Fruit fly (Drosophila melanogaster) whole organism, embryonic: ENCODE data around the gene CG5359.

ENCODE experiments used
- Atf-2 ChIP-seq: fragments of 200-800 bp; sonication (Bioruptor generic); optimal IDR thresholded peaks from 2 replicates; lab custom pipeline; 2016; ENCODE audit warnings: missing biosample characterization, missing genetic modification characterization
- B-H1 ChIP-seq: fragments of 200-800 bp; sonication (Bioruptor generic); IDR thresholded peaks from 3 replicates; pipeline ENCODE4 v1.3.6; 2022; ENCODE audit warnings: missing biosample characterization, missing genetic modification characterization
- BEAF-32 ChIP-seq: fragments of 200-800 bp; sonication (Bioruptor generic); optimal IDR thresholded peaks from 3 replicates; lab custom pipeline; 2017; ENCODE audit warnings: missing biosample characterization, missing genetic modification characterization, mild to moderate bottlenecking, moderate library complexity, missing genetic modification reagents
- Bgb ChIP-seq: fragments of 200-800 bp; sonication (Bioruptor generic); IDR thresholded peaks from 2 replicates; pipeline ENCODE4 v1.3.6; 2022; ENCODE audit warnings: missing biosample characterization, missing genetic modification characterization; ENCODE audit not compliant: partially characterized antibody
- CG10267 ChIP-seq: fragments of 200-800 bp; sonication (Bioruptor generic); optimal IDR thresholded peaks from 2 replicates; lab custom pipeline; 2018; ENCODE audit warnings: missing biosample characterization, mild to moderate bottlenecking, missing genetic modification characterization, moderate library complexity
- CG10462 ChIP-seq: fragments of 200-800 bp; sonication (Bioruptor generic); optimal IDR thresholded peaks from 2 replicates; lab custom pipeline; 2016; ENCODE audit warnings: missing biosample characterization, missing genetic modification characterization
- CG10979 ChIP-seq: fragments of 200-800 bp; sonication (Bioruptor generic); optimal IDR thresholded peaks from 2 replicates; lab custom pipeline; 2018; ENCODE audit warnings: missing biosample characterization, mild to moderate bottlenecking, missing genetic modification characterization, moderate library complexity
- CG15269 ChIP-seq: fragments of 200-800 bp; sonication (Bioruptor generic); optimal IDR thresholded peaks from 2 replicates; lab custom pipeline; 2018; ENCODE audit warnings: missing biosample characterization, mild to moderate bottlenecking, missing genetic modification characterization, moderate library complexity
- CG1603 ChIP-seq: fragments of 200-800 bp; sonication (Bioruptor generic); optimal IDR thresholded peaks from 2 replicates; lab custom pipeline; 2019; ENCODE audit warnings: missing biosample characterization, mild to moderate bottlenecking, missing genetic modification characterization, moderate library complexity
- CG17829 ChIP-seq: fragments of 200-800 bp; optimal IDR thresholded peaks from 2 replicates; lab custom pipeline; 2019; ENCODE audit warnings: missing biosample characterization, mild to moderate bottlenecking, missing genetic modification characterization, moderate library complexity
- CG18262 ChIP-seq: fragments of 200-800 bp; optimal IDR thresholded peaks from 3 replicates; lab custom pipeline; 2019; ENCODE audit warnings: missing biosample characterization, mild to moderate bottlenecking, missing genetic modification characterization, moderate library complexity
- CG31224 ChIP-seq: fragments of 200-800 bp; sonication (Bioruptor generic); IDR thresholded peaks from 2 replicates; pipeline ENCODE4 v1.3.6; 2022; ENCODE audit warnings: missing biosample characterization, missing genetic modification characterization
- CG6683 ChIP-seq: fragments of 200-800 bp; sonication (Bioruptor generic); optimal IDR thresholded peaks from 2 replicates; lab custom pipeline; 2017; ENCODE audit warnings: missing biosample characterization, mild to moderate bottlenecking, missing genetic modification characterization, missing genetic modification reagents
- CG6813 ChIP-seq: fragments of 200-800 bp; sonication (Bioruptor generic); optimal IDR thresholded peaks from 2 replicates; lab custom pipeline; 2017; ENCODE audit warnings: missing biosample characterization, missing genetic modification characterization, mild to moderate bottlenecking, moderate library complexity, missing genetic modification reagents
- CG8388 ChIP-seq: fragments of 200-800 bp; sonication (Bioruptor generic); optimal IDR thresholded peaks from 2 replicates; lab custom pipeline; 2019; ENCODE audit warnings: missing biosample characterization, mild to moderate bottlenecking, missing genetic modification characterization, moderate library complexity
- CG9797 ChIP-seq: fragments of 200-800 bp; sonication (Bioruptor generic); optimal IDR thresholded peaks from 3 replicates; lab custom pipeline; 2018; ENCODE audit warnings: missing biosample characterization, mild to moderate bottlenecking, missing genetic modification characterization
- MBD-R2 ChIP-seq: fragments of 200-800 bp; sonication (Bioruptor generic); IDR thresholded peaks from 2 replicates; pipeline ENCODE4 v1.3.6; 2022; ENCODE audit warnings: missing biosample characterization, missing genetic modification characterization
- MESR4 ChIP-seq: fragments of 200-800 bp; sonication (Bioruptor generic); optimal IDR thresholded peaks from 2 replicates; lab custom pipeline; 2018; ENCODE audit warnings: missing biosample characterization, mild to moderate bottlenecking, missing genetic modification characterization, moderate library complexity
- Optix ChIP-seq: fragments of 200-800 bp; sonication (Bioruptor generic); IDR thresholded peaks from 3 replicates; pipeline ENCODE4 v1.3.6; 2022; ENCODE audit warnings: missing biosample characterization, missing genetic modification characterization
- Poxn ChIP-seq: fragments of 200-800 bp; sonication (Bioruptor generic); IDR thresholded peaks from 2 replicates; pipeline ENCODE4 v1.3.6; 2022; ENCODE audit warnings: missing biosample characterization, missing genetic modification characterization
- abd-A ChIP-seq: fragments of 200-800 bp; sonication (Bioruptor generic); optimal IDR thresholded peaks from 3 replicates; lab custom pipeline; 2019; ENCODE audit warnings: missing biosample characterization, mild to moderate bottlenecking, missing genetic modification characterization, moderate library complexity
- cg ChIP-seq: fragments of 200-800 bp; sonication (Bioruptor generic); optimal IDR thresholded peaks from 3 replicates; lab custom pipeline; 2019; ENCODE audit warnings: missing biosample characterization, mild to moderate bottlenecking, missing genetic modification characterization, moderate library complexity
- crol ChIP-seq: fragments of 200-800 bp; sonication (Bioruptor generic); IDR thresholded peaks from 2 replicates; pipeline ENCODE4 v1.3.6; 2022; ENCODE audit warnings: missing biosample characterization, missing genetic modification characterization
- dmrt99B ChIP-seq: fragments of 200-800 bp; sonication (Bioruptor generic); optimal IDR thresholded peaks from 2 replicates; lab custom pipeline; 2018; ENCODE audit warnings: missing biosample characterization, mild to moderate bottlenecking, missing genetic modification characterization, moderate library complexity
- exex ChIP-seq: fragments of 200-800 bp; sonication (Bioruptor generic); optimal IDR thresholded peaks from 4 replicates; lab custom pipeline; 2018; ENCODE audit warnings: missing biosample characterization, mild to moderate bottlenecking, missing genetic modification characterization, moderate library complexity
- fru ChIP-seq: fragments of >200 bp; optimal IDR thresholded peaks from 2 replicates; lab custom pipeline; 2017
- grn ChIP-seq: fragments of 200-800 bp; sonication (Bioruptor generic); optimal IDR thresholded peaks from 3 replicates; lab custom pipeline; 2017; ENCODE audit warnings: missing biosample characterization, missing genetic modification characterization
- gsb ChIP-seq: fragments of 200-800 bp; sonication (Bioruptor generic); IDR thresholded peaks from 2 replicates; pipeline ENCODE4 v1.3.6; 2022; ENCODE audit warnings: missing biosample characterization, missing genetic modification characterization
- inv ChIP-seq: fragments of 200-800 bp; sonication (Bioruptor generic); IDR thresholded peaks from 2 replicates; pipeline ENCODE4 v1.3.6; 2022; ENCODE audit warnings: missing biosample characterization, missing genetic modification characterization; ENCODE audit not compliant: partially characterized antibody
- jumu ChIP-seq: fragments of 200-800 bp; sonication (Bioruptor generic); optimal IDR thresholded peaks from 3 replicates; lab custom pipeline; 2016; ENCODE audit warnings: missing biosample characterization, missing genetic modification characterization
- klu ChIP-seq: fragments of 200-800 bp; sonication (Bioruptor generic); IDR thresholded peaks from 2 replicates; pipeline ENCODE4 v1.3.6; 2022; ENCODE audit warnings: missing biosample characterization, missing genetic modification characterization
- kni ChIP-seq: fragments of 200-800 bp; sonication (Bioruptor generic); optimal IDR thresholded peaks from 3 replicates; lab custom pipeline; 2017; ENCODE audit warnings: mild to moderate bottlenecking, missing biosample characterization, missing genetic modification reagents, missing genetic modification characterization
- lov ChIP-seq, 2 experiments: fragments of 200-800 bp in 1 of 2; fragments of >200 bp in 1 of 2; sonication (Bioruptor generic) in 1 of 2; IDR thresholded peaks in 1 of 2; optimal IDR thresholded peaks in 1 of 2; 2 replicates in 1 of 2; 3 replicates in 1 of 2; pipeline versions ENCODE4 v1.3.6 to Lab custom; 2017 to 2022; ENCODE audit warnings: missing biosample characterization in 1 of 2, missing genetic modification characterization in 1 of 2
- luna ChIP-seq: fragments of 200-800 bp; sonication (Bioruptor generic); optimal IDR thresholded peaks from 2 replicates; lab custom pipeline; 2016; ENCODE audit warnings: missing biosample characterization, missing genetic modification characterization
- mirr ChIP-seq: fragments of 200-800 bp; sonication (Bioruptor generic); optimal IDR thresholded peaks from 3 replicates; lab custom pipeline; 2018; ENCODE audit warnings: missing biosample characterization, mild to moderate bottlenecking, missing genetic modification characterization
- onecut ChIP-seq: fragments of 200-800 bp; sonication (Bioruptor generic); IDR thresholded peaks from 2 replicates; pipeline ENCODE4 v1.3.6; 2022; ENCODE audit warnings: missing biosample characterization, missing genetic modification characterization
- org-1 ChIP-seq: fragments of 200-800 bp; sonication (Bioruptor generic); optimal IDR thresholded peaks from 2 replicates; lab custom pipeline; 2017; ENCODE audit warnings: missing biosample characterization, missing genetic modification characterization
- pan ChIP-seq, 4 experiments: fragments of >200 bp in 3 of 4; fragments of 200-800 bp in 1 of 4; sonication (Bioruptor generic) in 1 of 4; optimal IDR thresholded peaks in 3 of 4; IDR thresholded peaks in 1 of 4; 2 replicates each; pipeline versions ENCODE4 v1.3.6 to Lab custom; 2017 to 2022; ENCODE audit warnings: missing biosample characterization in 2 of 4, missing genetic modification characterization in 2 of 4, mixed read lengths in 1 of 4
- shn ChIP-seq: fragments of 200-800 bp; sonication (Bioruptor generic); optimal IDR thresholded peaks from 3 replicates; lab custom pipeline; 2016; ENCODE audit warnings: missing biosample characterization, missing genetic modification characterization
- sqz ChIP-seq: fragments of 200-800 bp; sonication (Bioruptor generic); optimal IDR thresholded peaks from 3 replicates; lab custom pipeline; 2018; ENCODE audit warnings: missing biosample characterization, mild to moderate bottlenecking, missing genetic modification characterization
- sr ChIP-seq: fragments of 200-800 bp; sonication (Bioruptor generic); IDR thresholded peaks from 3 replicates; pipeline ENCODE4 v1.3.6; 2022; ENCODE audit warnings: missing biosample characterization, missing genetic modification characterization
- sug ChIP-seq: fragments of 200-800 bp; optimal IDR thresholded peaks from 2 replicates; lab custom pipeline; 2019; ENCODE audit warnings: missing biosample characterization, mild to moderate bottlenecking, missing genetic modification characterization, moderate library complexity
- tin ChIP-seq: fragments of 200-800 bp; sonication (Bioruptor generic); optimal IDR thresholded peaks from 3 replicates; lab custom pipeline; 2016; ENCODE audit warnings: missing biosample characterization, missing genetic modification characterization
- tna ChIP-seq: fragments of 200-800 bp; sonication (Bioruptor generic); IDR thresholded peaks from 2 replicates; pipeline ENCODE4 v1.3.6; 2022; ENCODE audit warnings: missing biosample characterization, missing genetic modification characterization; ENCODE audit not compliant: partially characterized antibody
- ttk ChIP-seq: fragments of 200-800 bp; sonication (Bioruptor generic); IDR thresholded peaks from 2 replicates; pipeline ENCODE4 v2.1.2; 2022; ENCODE audit warnings: missing biosample characterization, missing genetic modification characterization
- yki ChIP-seq: fragments of >200 bp; optimal IDR thresholded peaks from 3 replicates; lab custom pipeline; 2018
- zen2 ChIP-seq: fragments of 200-800 bp; sonication (Bioruptor generic); IDR thresholded peaks from 3 replicates; pipeline ENCODE4 v1.3.6; 2022; ENCODE audit warnings: missing biosample characterization, missing genetic modification characterization; ENCODE audit not compliant: partially characterized antibody
- zfh2 ChIP-seq: fragments of 200-800 bp; sonication (Bioruptor generic); optimal IDR thresholded peaks from 2 replicates; lab custom pipeline; 2016; ENCODE audit warnings: missing biosample characterization, missing genetic modification characterization

CG5359 gene

dm6 chr3R:10042664-10043372, 41.7 kb upstream of the CG5359 start, which contains the start of the genes Mical and CG3909 (continued):
- TF ChIP-seq MESR4 (GFP tag; lab: Kevin White, UChicago) (peak; percentile 64), mirr (GFP tag; lab: Kevin White, UChicago) (no peak), exex (peak; percentile 76), CG17829 (tag; lab: Kevin White, UChicago) (peak; percentile 93), zfh2 (GFP tag; lab: Kevin White, UChicago) (peak; percentile 54), tin (GFP tag; lab: Kevin White, UChicago) (peak; percentile 75), Optix (GFP tag; lab: Robert Waterston, UW) (0 out of 3 replicates have a peak, but pooled peaks have one; percentile 7), yki (lab: Kevin White, UChicago) (no peak), pan (optimal IDR thresholded peaks at IDR 0.05; lab: Kevin White, UChicago) (no peak), pan (GFP tag; optimal IDR thresholded peaks at IDR 0.05 in 1 of 2, IDR thresholded peaks at IDR 0.05 in 1 of 2) (peak in 1 of 2 experiments; percentile 95), CG6683 (GFP tag; lab: Kevin White, UChicago) (peak; percentile 65), Atf-2 (GFP tag; lab: Kevin White, UChicago) (peak; percentile 22), Poxn (GFP tag; lab: Robert Waterston, UW) (no peak), kni (GFP tag; lab: Kevin White, UChicago) (no peak), sqz (GFP tag; lab: Kevin White, UChicago) (no peak), Bgb (GFP tag; lab: Robert Waterston, UW) (peak; percentile 46), CG9797 (GFP tag; lab: Kevin White, UChicago) (peak; percentile 91), CG10267 (tag; lab: Kevin White, UChicago) (peak; percentile 95), CG31224 (GFP tag; lab: Robert Waterston, UW) (peak; percentile 77), klu (GFP tag; lab: Robert Waterston, UW) (peak; percentile 81), jumu (GFP tag; lab: Kevin White, UChicago) (peak; percentile 27), sug (tag; lab: Kevin White, UChicago) (peak; percentile 87), dmrt99B (peak; percentile 88), BEAF-32 (GFP tag; lab: Kevin White, UChicago) (peak; percentile 28), CG6813 (GFP tag; lab: Kevin White, UChicago) (peak; percentile 40), CG8388 (peak; percentile 96), fru (lab: Kevin White, UChicago) (no peak), luna (GFP tag; lab: Kevin White, UChicago) (no peak), ttk (peak; percentile 86), CG10979 (tag; lab: Kevin White, UChicago) (peak; percentile 78), shn (GFP tag; lab: Kevin White, UChicago) (no peak), CG15269 (tag; lab: Kevin White, UChicago) (peak; percentile 90), CG1603 (peak; percentile 44), zen2 (no peak), lov (optimal IDR thresholded peaks at IDR 0.05; lab: Kevin White, UChicago) (no peak), lov (GFP tag; IDR thresholded peaks at IDR 0.05; lab: Robert Waterston, UW) (peak; percentile 72; the same call in 1 of the 3 replicates)

- TF ChIP-seq crol (GFP tag; lab: Robert Waterston, UW) (peak; percentile 80), cg (GFP tag; lab: Kevin White, UChicago) (peak; percentile 70), sr (GFP tag; lab: Robert Waterston, UW) (peak; percentile 89), onecut (GFP tag; lab: Robert Waterston, UW) (peak; percentile 66), MBD-R2 (no peak), gsb (GFP tag; lab: Robert Waterston, UW) (no peak), tna (GFP tag; lab: Robert Waterston, UW) (0 out of 2 replicates have a peak, but pooled peaks have one; percentile 10), CG10462 (no peak), CG18262 (tag; lab: Kevin White, UChicago) (no peak), B-H1 (GFP tag; lab: Robert Waterston, UW) (no peak), abd-A (tag; lab: Kevin White, UChicago) (no peak), org-1 (GFP tag; lab: Kevin White, UChicago) (no peak), inv (no peak), grn (peak; percentile 3)
Measured at dm6 chr3R:10042024-10042663, 41.1 kb upstream of the CG5359 start.
